Worm (Caenorhabditis elegans) whole organism, L4/young adult: ENCODE measurements around the gene rad-54.L2.

Experiments
- W03F9.2 ChIP-seq: fragments of 150-350 bp; optimal IDR thresholded peaks from 2 replicates; lab custom pipeline; 2014; ENCODE audit warnings: missing biosample characterization, missing genetic modification characterization
- dao-5 ChIP-seq: sonication (generic microtip); optimal IDR thresholded peaks from 2 replicates; lab custom pipeline; 2016; ENCODE audit warnings: missing genotype, missing genetic modification characterization, moderate library complexity, missing compliant biosample characterization
- him-1 ChIP-seq: sonication (generic microtip); optimal IDR thresholded peaks from 2 replicates; lab custom pipeline; 2016; ENCODE audit warnings: missing genotype, missing genetic modification reagents, missing genetic modification characterization, missing compliant biosample characterization

rad-54.L2 gene

ce11 chrIV:8893746-8894145 is at the start of gene rad-54.L2:
TSS of gene rad-54.L2 (plus strand) at chrIV:8894077.
- TF ChIP-seq him-1 (tag; lab: Kevin White, UChicago) = no peak
- peak; percentile 80 for TF ChIP-seq W03F9.2

DNA sequence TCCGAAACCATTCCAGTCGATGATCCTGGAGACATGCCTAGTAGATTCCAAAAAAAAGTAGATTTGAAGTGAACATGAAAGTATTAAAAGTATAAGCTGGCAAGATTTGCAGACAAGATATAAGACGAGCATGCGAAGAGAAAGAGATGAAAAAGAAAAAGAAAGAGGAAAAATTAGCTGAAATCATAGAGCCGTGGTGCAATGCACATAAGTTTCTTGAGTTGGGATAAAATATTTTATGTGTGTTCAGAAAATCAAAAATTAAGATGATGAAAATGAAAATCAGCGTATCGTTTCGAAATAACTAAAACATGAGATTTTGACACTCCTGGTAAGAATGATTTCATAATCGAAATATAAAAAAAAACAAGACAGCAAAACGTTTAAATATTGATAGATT is 49.4 kb upstream of the rad-54.L2 start, which contains the start of gene T11B7.2:
TSS of gene T11B7.2 (minus strand) at position 101 of the 400 bp plus-strand sequence.
- TF ChIP-seq W03F9.2 = no peak

DNA sequence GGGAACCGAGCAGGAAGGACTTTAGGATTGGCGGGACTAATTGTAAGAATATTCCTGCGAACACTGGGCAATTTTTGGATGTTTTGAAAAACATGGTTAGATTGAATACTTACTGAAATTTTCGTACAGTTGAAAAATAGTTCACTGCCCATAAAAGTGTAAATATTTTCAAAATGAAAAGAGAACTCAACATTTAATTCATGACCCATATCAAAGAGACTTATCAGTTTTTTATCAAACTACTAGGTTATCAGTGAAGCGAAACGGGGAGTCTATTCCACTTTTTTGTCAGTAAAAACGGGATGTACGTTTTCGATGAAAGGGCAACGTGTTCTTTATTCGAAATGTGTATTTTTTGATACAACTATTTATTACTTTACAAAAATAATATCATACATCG is 48.0 kb upstream of the rad-54.L2 start:
- TF ChIP-seq W03F9.2 (no peak), him-1 (tag; lab: Kevin White, UChicago) (no peak), dao-5 (no peak)

DNA sequence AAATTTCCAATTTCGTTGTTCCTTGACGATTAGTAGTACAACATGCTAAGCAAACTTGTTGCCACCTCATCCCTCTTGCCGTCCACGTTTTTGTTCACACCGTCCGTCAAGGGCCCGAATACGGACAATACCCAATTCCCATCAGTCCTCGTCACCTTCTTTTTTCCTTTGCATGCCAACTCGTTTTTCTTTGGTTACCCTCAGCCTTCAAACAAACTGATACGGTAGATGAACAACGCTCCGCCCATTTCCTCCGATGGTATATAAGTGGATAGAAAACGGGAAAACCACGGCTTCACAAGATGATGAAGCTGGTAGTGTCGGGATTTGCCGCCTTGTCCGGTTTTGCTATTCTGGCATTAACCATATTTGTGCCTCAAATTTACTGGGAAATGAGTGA is 46.0 kb upstream of the rad-54.L2 start, which contains the start of gene col-118:
TSS of gene col-118 (plus strand) at position 301 of the 400 bp plus-strand sequence.
- no peak for TF ChIP-seq him-1 (tag; lab: Kevin White, UChicago)
- TF ChIP-seq dao-5 = no peak
- TF ChIP-seq W03F9.2 = no peak

- TF ChIP-seq him-1 (tag; lab: Kevin White, UChicago) = no peak
- no peak for TF ChIP-seq W03F9.2
Measured at ce11 chrIV:8848983-8849382, 44.9 kb upstream of the rad-54.L2 start.

ce11 chrIV:8850807-8851206 is 43.1 kb upstream of the rad-54.L2 start:
- TF ChIP-seq dao-5 (no peak), W03F9.2 (no peak), him-1 (tag; lab: Kevin White, UChicago) (no peak)

- no peak for TF ChIP-seq dao-5
- no peak for TF ChIP-seq him-1 (tag; lab: Kevin White, UChicago)
- no peak for TF ChIP-seq W03F9.2
Measured at ce11 chrIV:8852194-8852593, 41.7 kb upstream of the rad-54.L2 start, which contains the start of gene alp-1. TSS of gene alp-1 (plus strand) at chrIV:8852494.

ce11 chrIV:8853301-8853700 is 40.6 kb upstream of the rad-54.L2 start:
- no peak for TF ChIP-seq dao-5
- TF ChIP-seq W03F9.2 = no peak

DNA sequence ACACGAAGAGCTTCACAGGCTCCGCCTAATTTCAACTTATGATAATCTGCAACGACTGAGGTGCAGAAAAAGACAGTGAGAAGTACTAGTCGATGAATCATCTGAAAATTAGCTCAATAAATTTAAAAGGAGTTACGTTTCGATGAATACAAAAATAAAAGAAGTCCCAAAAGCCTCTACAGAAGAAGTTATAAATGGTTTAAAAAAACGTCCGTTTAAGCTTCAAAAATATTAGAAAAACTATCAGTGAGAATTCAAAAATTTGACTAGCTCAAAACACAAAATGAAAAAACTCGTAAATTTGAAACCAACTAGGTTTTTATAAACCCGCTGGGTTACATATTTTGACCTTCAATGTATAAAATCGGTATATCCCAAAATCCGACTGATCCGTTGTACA is 37.9 kb upstream of the rad-54.L2 start, which contains the start of gene T11B7.5:
TSS of gene T11B7.5 (minus strand) at position 101 of the 400 bp plus-strand sequence.
- TF ChIP-seq him-1 (tag; lab: Kevin White, UChicago) = no peak
- TF ChIP-seq W03F9.2 = no peak
- TF ChIP-seq dao-5 = no peak

ce11 chrIV:8864672-8865071 is 29.2 kb upstream of the rad-54.L2 start:
- TF ChIP-seq W03F9.2 (no peak), him-1 (tag; lab: Kevin White, UChicago) (no peak), dao-5 (no peak)

ce11 chrIV:8865343-8865742 is 28.5 kb upstream of the rad-54.L2 start, which contains the start of gene C09G9.1:
TSS of gene C09G9.1 (minus strand) at chrIV:8865485.
- TF ChIP-seq W03F9.2 (no peak), dao-5 (no peak), him-1 (tag; lab: Kevin White, UChicago) (no peak)

DNA sequence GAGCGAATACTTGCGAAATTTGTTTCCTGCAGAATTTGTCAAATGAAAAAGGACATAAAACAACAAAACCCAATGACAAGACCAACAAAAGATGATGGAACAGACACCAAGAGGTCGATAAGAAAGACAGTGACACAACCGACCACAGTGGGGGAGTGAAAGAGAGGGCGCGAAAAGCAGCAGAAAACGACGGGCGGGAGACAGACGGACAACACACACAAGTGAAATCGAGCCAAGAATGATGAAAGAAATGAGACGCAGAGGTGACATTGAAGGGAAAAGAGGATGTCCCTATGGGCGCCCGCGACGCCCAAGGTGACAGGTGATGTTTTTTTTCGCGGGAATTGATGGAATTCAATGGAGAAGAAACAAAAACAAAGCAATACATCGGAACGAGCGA is 27.8 kb upstream of the rad-54.L2 start:
- TF ChIP-seq dao-5 (no peak), him-1 (tag; lab: Kevin White, UChicago) (no peak), W03F9.2 (peak; percentile 74)

DNA sequence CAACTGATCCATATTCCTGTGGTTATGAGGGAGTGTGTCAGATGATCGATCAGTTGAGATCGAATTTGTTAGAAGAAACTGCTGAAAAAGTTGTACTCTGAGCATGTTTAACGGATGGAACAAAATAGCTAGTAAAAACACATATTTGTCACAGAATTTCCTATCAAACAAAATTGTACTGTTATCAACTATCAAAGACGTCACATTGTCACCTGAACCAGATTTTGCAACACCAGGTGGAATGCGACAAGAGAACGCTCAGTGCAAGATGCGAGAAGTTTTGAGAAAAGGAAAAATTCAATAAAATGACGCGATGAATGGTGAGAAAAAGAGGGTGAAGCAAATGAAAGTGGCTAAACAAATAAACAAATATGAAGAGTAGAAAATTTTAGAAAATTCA is 26.3 kb upstream of the rad-54.L2 start:
- TF ChIP-seq W03F9.2 (no peak), him-1 (tag; lab: Kevin White, UChicago) (no peak), dao-5 (no peak)

ce11 chrIV:8869624-8870023 is 24.3 kb upstream of the rad-54.L2 start, which contains the start of gene npp-23:
TSS of gene npp-23 (minus strand) at chrIV:8869679.
- TF ChIP-seq him-1 (tag; lab: Kevin White, UChicago) = no peak
- no peak for TF ChIP-seq W03F9.2
- TF ChIP-seq dao-5 = no peak

- no peak for TF ChIP-seq dao-5
- TF ChIP-seq him-1 (tag; lab: Kevin White, UChicago) = no peak
Measured at ce11 chrIV:8872958-8873357, 20.9 kb upstream of the rad-54.L2 start, which contains the start of gene C09G9.3. TSS of gene C09G9.3 (minus strand) at chrIV:8873058.

DNA sequence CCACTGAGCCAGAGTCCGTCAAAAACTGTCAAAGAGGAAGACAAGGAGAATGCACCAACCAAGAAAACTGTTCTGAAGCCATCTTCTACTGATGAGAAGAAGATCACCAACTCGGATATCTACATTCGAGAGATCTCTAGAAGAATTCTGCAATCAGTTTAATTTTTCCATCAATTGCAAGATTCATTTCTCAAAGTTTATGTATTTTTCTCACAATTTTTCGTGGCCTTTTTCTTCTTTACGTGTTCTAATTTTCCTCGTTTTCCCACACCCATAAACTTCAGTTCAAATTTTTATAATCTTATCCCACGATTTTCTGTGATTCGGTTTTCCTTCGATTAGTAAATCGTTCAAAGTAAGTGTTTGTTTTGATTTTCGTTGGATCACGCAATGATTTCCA is 20.0 kb upstream of the rad-54.L2 start, which contains the start of gene hdl-2:
TSS of gene hdl-2 (plus strand) at position 301 of the 400 bp plus-strand sequence.
- no peak for TF ChIP-seq him-1 (tag; lab: Kevin White, UChicago)
- no peak for TF ChIP-seq W03F9.2
- TF ChIP-seq dao-5 = no peak
